Worm (Caenorhabditis elegans) whole organism, L4 larva: ENCODE measurements around the gene cth-1.
A peak's percentile ranks its signal among the peaks of the same experiment; 100 is the strongest.

Experiments used
- T20F7.1 ChIP-seq: fragments of 200-800 bp; sonication (Bioruptor generic); optimal IDR thresholded peaks from 2 replicates; lab custom pipeline; 2018; ENCODE audit warnings: mild to moderate bottlenecking, missing genetic modification characterization, missing compliant biosample characterization
- Y105C5A.15 ChIP-seq: fragments of 200-800 bp; sonication (Bioruptor generic); IDR thresholded peaks from 2 replicates; pipeline ENCODE4 v1.3.6; 2022; ENCODE audit warnings: missing genetic modification characterization, missing compliant biosample characterization
- aha-1 ChIP-seq: fragments of 150-350 bp; peaks from one replicate; lab custom pipeline; 2014; ENCODE audit warnings: missing biosample characterization, missing genetic modification characterization
- aly-2 ChIP-seq: sonication (generic microtip); optimal IDR thresholded peaks from 2 replicates; lab custom pipeline; 2018; ENCODE audit warnings: missing biosample characterization, missing genetic modification characterization
- ama-1 ChIP-seq: fragments of 150-350 bp; optimal IDR thresholded peaks from 2 replicates; lab custom pipeline; 2014; ENCODE audit warnings: inconsistent platforms, mixed read lengths
- arid-1 ChIP-seq: fragments of 200-800 bp; sonication (Bioruptor generic); conservative IDR thresholded peaks from 2 replicates; pipeline ENCODE4 v1.3.6; 2022; ENCODE audit warnings: missing genetic modification reagents, missing genetic modification characterization, missing compliant biosample characterization
- daf-8 ChIP-seq: fragments of 200-800 bp; sonication (Bioruptor generic); IDR thresholded peaks from 2 replicates; pipeline ENCODE4 v1.3.6; 2022; ENCODE audit warnings: missing genetic modification characterization, missing compliant biosample characterization
- dmd-6 ChIP-seq: fragments of 200-800 bp; sonication (Bioruptor generic); IDR thresholded peaks from 2 replicates; pipeline ENCODE4 v1.3.6; 2022; ENCODE audit warnings: missing genetic modification reagents, missing genetic modification characterization, missing compliant biosample characterization
- fkh-10 ChIP-seq: fragments of 150-350 bp; optimal IDR thresholded peaks from 2 replicates; lab custom pipeline; 2014; ENCODE audit warnings: missing biosample characterization, missing genetic modification reagents, missing genetic modification characterization
- gei-8 ChIP-seq: fragments of 200-800 bp; sonication (Bioruptor generic); optimal IDR thresholded peaks from 2 replicates; lab custom pipeline; 2018; ENCODE audit warnings: mild to moderate bottlenecking, missing genetic modification characterization, missing compliant biosample characterization
- lin-15B ChIP-seq: fragments of 150-350 bp; sonication (generic microtip); optimal IDR thresholded peaks from 3 replicates; lab custom pipeline; 2014; ENCODE audit warnings: missing biosample characterization, missing genetic modification characterization
- lin-38 ChIP-seq: fragments of 200-800 bp; sonication (Bioruptor generic); IDR thresholded peaks from 2 replicates; pipeline ENCODE4 v1.3.6; 2022; ENCODE audit warnings: missing genetic modification reagents, missing genetic modification characterization, missing compliant biosample characterization
- mdt-29 ChIP-seq: fragments of 200-800 bp; sonication (Bioruptor generic); IDR thresholded peaks from 2 replicates; pipeline ENCODE4 v1.3.6; 2022; ENCODE audit warnings: missing genetic modification reagents, missing genetic modification characterization, missing compliant biosample characterization
- mep-1 ChIP-seq: fragments of 150-350 bp; sonication (generic microtip); optimal IDR thresholded peaks from 3 replicates; lab custom pipeline; 2014; ENCODE audit warnings: missing biosample characterization, missing genetic modification characterization
- nhr-28 ChIP-seq: fragments of 150-350 bp; optimal IDR thresholded peaks from 2 replicates; lab custom pipeline; 2014; ENCODE audit warnings: missing biosample characterization, missing genetic modification characterization
- nhr-6 ChIP-seq: fragments of 150-350 bp; optimal IDR thresholded peaks from 2 replicates; lab custom pipeline; 2014; ENCODE audit warnings: missing biosample characterization, missing genetic modification characterization
- nhr-77 ChIP-seq: fragments of 150-350 bp; optimal IDR thresholded peaks from 2 replicates; lab custom pipeline; 2014; ENCODE audit warnings: missing biosample characterization, missing genetic modification characterization
- pqm-1 ChIP-seq: sonication (generic microtip); optimal IDR thresholded peaks from 2 replicates; lab custom pipeline; 2017; ENCODE audit warnings: missing biosample characterization, missing genetic modification characterization
- set-16 ChIP-seq: fragments of 200-800 bp; sonication (Bioruptor generic); IDR thresholded peaks from 2 replicates; pipeline ENCODE4 v1.3.6; 2022; ENCODE audit warnings: missing genetic modification reagents, missing genetic modification characterization, missing compliant biosample characterization
- skn-1 ChIP-seq: fragments of 150-350 bp; optimal IDR thresholded peaks from 2 replicates; lab custom pipeline; 2014; ENCODE audit warnings: missing biosample characterization, missing genetic modification characterization
- unc-62 ChIP-seq, 3 experiments: fragments of 150-350 bp in 1 of 3; sonication (generic microtip); optimal IDR thresholded peaks in 2 of 3; peaks in 1 of 3; 1 replicate in 1 of 3; 2 replicates in 2 of 3; lab custom pipeline; 2014 to 2017; ENCODE audit warnings: missing biosample characterization in 3 of 3, missing genetic modification characterization in 3 of 3, missing genetic modification reagents in 3 of 3, missing genotype in 1 of 3

Gene cth-1

ce11 chrV:16143066-16143581 is 42.6 kb downstream of the cth-1 start, which contains the start of gene fbxa-88:
Gene fbxa-88 (minus strand): TSS chrV:16143116.
- peak; percentile 52; the same call in 1 of the 2 replicates for TF ChIP-seq dmd-6 (GFP tag; lab: Robert Waterston, UW)
- TF ChIP-seq nhr-28 = peak; percentile 66
- no peak for TF ChIP-seq arid-1 (GFP tag; lab: Robert Waterston, UW)
- peak in 1 of 2 experiments; percentile 4 for TF ChIP-seq unc-62 (GFP tag; optimal IDR thresholded peaks at IDR 0.05 in 1 of 2; lab: Kevin White, UChicago)
- no peak for TF ChIP-seq unc-62 (tag; optimal IDR thresholded peaks at IDR 0.05; lab: Kevin White, UChicago)
- TF ChIP-seq pqm-1 = peak; percentile 42
- TF ChIP-seq nhr-77 (tag; lab: Kevin White, UChicago) = peak; percentile 41
- no peak for TF ChIP-seq Y105C5A.15 (GFP tag; lab: Robert Waterston, UW)

DNA sequence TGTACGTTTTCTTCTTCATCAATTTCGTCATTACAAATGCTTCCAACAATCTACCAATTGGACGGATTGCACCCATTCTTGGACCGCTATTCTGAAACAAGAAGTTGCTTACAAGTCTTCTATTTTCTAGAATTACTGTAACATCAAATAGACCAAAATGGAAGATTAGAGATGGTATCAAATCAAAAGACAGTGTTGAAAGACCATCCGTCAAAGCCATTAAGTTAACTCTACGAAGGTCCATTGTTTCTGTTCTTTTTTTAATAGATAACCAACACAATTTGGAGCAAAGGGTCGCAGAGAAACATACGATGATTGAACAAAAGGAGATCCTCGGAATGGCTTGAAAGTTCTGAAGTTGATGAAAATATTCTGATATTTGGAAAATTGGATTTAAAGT is 44.5 kb downstream of the cth-1 start:
- TF ChIP-seq unc-62 (GFP tag; optimal IDR thresholded peaks at IDR 0.05 in 1 of 2; lab: Kevin White, UChicago) = peak in 1 of 2 experiments; percentile 91
- no peak for TF ChIP-seq unc-62 (tag; optimal IDR thresholded peaks at IDR 0.05; lab: Kevin White, UChicago)
- TF ChIP-seq set-16 (GFP tag; lab: Robert Waterston, UW) = no peak

ce11 chrV:16148805-16149204 is 48.3 kb downstream of the cth-1 start, which contains the start of gene F10A3.4:
Gene F10A3.4 (plus strand): TSS chrV:16149105.
- TF ChIP-seq T20F7.1 (GFP tag; lab: Kevin White, UChicago) (no peak), fkh-10 (GFP tag; lab: Kevin White, UChicago) (no peak), ama-1 (lab: Kevin White, UChicago) (no peak), skn-1 (tag; lab: Kevin White, UChicago) (no peak), daf-8 (no peak), dmd-6 (GFP tag; lab: Robert Waterston, UW) (no peak), lin-38 (GFP tag; lab: Robert Waterston, UW) (no peak), aly-2 (no peak), lin-15B (tag; lab: Kevin White, UChicago) (no peak), pqm-1 (no peak), aha-1 (tag; lab: Kevin White, UChicago) (no peak), mdt-29 (GFP tag; lab: Robert Waterston, UW) (no peak), gei-8 (GFP tag; lab: Kevin White, UChicago) (no peak), nhr-6 (tag; lab: Kevin White, UChicago) (no peak), mep-1 (tag; lab: Kevin White, UChicago) (no peak)
- TF ChIP-seq, all 104 proteins: peak for 0
